Fruit fly (Drosophila melanogaster): ENCODE results near the gene skd.

skd gene

dm6 chr3L:21058651-21059050, 31.4 kb upstream of the skd start (continued):
- peak in 1 of 2 experiments; percentile 40 for TF ChIP-seq Pdp1 (GFP tag; optimal IDR thresholded peaks at IDR 0.05)
- peak; percentile 78 for TF ChIP-seq ci (GFP tag; IDR thresholded peaks at IDR 0.05)
- TF ChIP-seq gcm2 (GFP tag; optimal IDR thresholded peaks at IDR 0.05), result no peak
- TF ChIP-seq dpn (GFP tag; optimal IDR thresholded peaks at IDR 0.05), result no peak
- TF ChIP-seq Lim3 (GFP tag; IDR thresholded peaks at IDR 0.05), result no peak
- TF ChIP-seq sqz (GFP tag; optimal IDR thresholded peaks at IDR 0.05), result no peak
- 0 out of 2 replicates have a peak, but pooled peaks have one; percentile 38 for TF ChIP-seq Drgx (GFP tag; IDR thresholded peaks at IDR 0.05)
- no peak for TF ChIP-seq Atf-2 (GFP tag; optimal IDR thresholded peaks at IDR 0.05)
- no peak for TF ChIP-seq CG14667 (GFP tag; IDR thresholded peaks at IDR 0.05)
- peak; percentile 91 for TF ChIP-seq Adf1 (GFP tag; IDR thresholded peaks at IDR 0.05)
- no peak for TF ChIP-seq fd96Cb (tag; optimal IDR thresholded peaks at IDR 0.05)
- TF ChIP-seq CG18476 (GFP tag; optimal IDR thresholded peaks at IDR 0.05), result no peak
- peak; percentile 53; the same call in 1 of the 2 replicates for TF ChIP-seq Awh (GFP tag; IDR thresholded peaks at IDR 0.05)
- no peak for TF ChIP-seq Fer3 (tag; optimal IDR thresholded peaks at IDR 0.05)
- no peak for TF ChIP-seq zf30C (GFP tag; optimal IDR thresholded peaks at IDR 0.05)
- TF ChIP-seq CG16863 (GFP tag; optimal IDR thresholded peaks at IDR 0.05), result no peak
- TF ChIP-seq repo (GFP tag; optimal IDR thresholded peaks at IDR 0.05), result no peak
- TF ChIP-seq dmrt11E (tag; optimal IDR thresholded peaks at IDR 0.05), result no peak
- no peak for TF ChIP-seq lbe (GFP tag; optimal IDR thresholded peaks at IDR 0.05)
- no peak for TF ChIP-seq nmo (GFP tag; optimal IDR thresholded peaks at IDR 0.05)
- TF ChIP-seq CTCF (GFP tag; optimal IDR thresholded peaks at IDR 0.05), result no peak
- no peak for TF ChIP-seq grn (GFP tag; optimal IDR thresholded peaks at IDR 0.05)
- TF ChIP-seq CG11560 (tag; IDR thresholded peaks at IDR 0.05), result no peak
- TF ChIP-seq Rfx (GFP tag; IDR thresholded peaks at IDR 0.05), result peak; percentile 60
- no peak for TF ChIP-seq CG10274 (GFP tag; optimal IDR thresholded peaks at IDR 0.05)
- no peak for TF ChIP-seq slp2 (GFP tag; optimal IDR thresholded peaks at IDR 0.05)
- TF ChIP-seq lmd (GFP tag; IDR thresholded peaks at IDR 0.05), result no peak
- no peak for TF ChIP-seq scrt (GFP tag; optimal IDR thresholded peaks at IDR 0.05)
- TF ChIP-seq CG11085 (GFP tag; IDR thresholded peaks at IDR 0.05), result no peak; the same call in 1 of the 2 replicates
- no peak for TF ChIP-seq Hand (GFP tag; optimal IDR thresholded peaks at IDR 0.05)
- TF ChIP-seq HHEX (GFP tag; optimal IDR thresholded peaks at IDR 0.05), result no peak
- TF ChIP-seq eve (GFP tag; optimal IDR thresholded peaks at IDR 0.05), result no peak
- peak; percentile 74 for TF ChIP-seq sens (GFP tag)
- no peak for TF ChIP-seq CG12659 (GFP tag; optimal IDR thresholded peaks at IDR 0.05)
- no peak for TF ChIP-seq peb (GFP tag; IDR thresholded peaks at IDR 0.05)
- peak; percentile 8 for TF ChIP-seq CG15514 (GFP tag; optimal IDR thresholded peaks at IDR 0.05)
- no peak for TF ChIP-seq hbn (GFP tag; IDR thresholded peaks at IDR 0.05; ENCODE audit: partially characterized antibody)
- TF ChIP-seq Dip3 (GFP tag; optimal IDR thresholded peaks at IDR 0.05), result no peak
- TF ChIP-seq usp (GFP tag; optimal IDR thresholded peaks at IDR 0.05), result no peak
- no peak for TF ChIP-seq al (GFP tag; IDR thresholded peaks at IDR 0.05)
- no peak for TF ChIP-seq CG6765 (GFP tag; optimal IDR thresholded peaks at IDR 0.05)
- no peak for TF ChIP-seq CG30431 (GFP tag; optimal IDR thresholded peaks at IDR 0.05)
- no peak for TF ChIP-seq CG18619 (GFP tag; optimal IDR thresholded peaks at IDR 0.05)
- peak; percentile 7 for TF ChIP-seq Fer1 (GFP tag; optimal IDR thresholded peaks at IDR 0.05)
- no peak for TF ChIP-seq pnt (GFP tag; optimal IDR thresholded peaks at IDR 0.05)
- TF ChIP-seq ATbp (GFP tag; optimal IDR thresholded peaks at IDR 0.05), result no peak
- no peak for TF ChIP-seq Dad (GFP tag; optimal IDR thresholded peaks at IDR 0.05)
- no peak for TF ChIP-seq CG30403 (GFP tag; optimal IDR thresholded peaks at IDR 0.05)
- no peak for TF ChIP-seq Dip2 (GFP tag; IDR thresholded peaks at IDR 0.05)
- TF ChIP-seq ac (GFP tag; optimal IDR thresholded peaks at IDR 0.05), result no peak
- TF ChIP-seq CG12769 (tag; optimal IDR thresholded peaks at IDR 0.05), result peak; percentile 65
- TF ChIP-seq CG18599 (GFP tag; optimal IDR thresholded peaks at IDR 0.05), result peak; percentile 9
- peak; percentile 24 for TF ChIP-seq CG7987 (GFP tag; optimal IDR thresholded peaks at IDR 0.05)
